Fruit fly (Drosophila melanogaster): ENCODE measurements around the gene MFS10.
A peak's percentile ranks its signal among the peaks of the same experiment; 100 is the strongest.

MFS10 gene

dm6 chrX:13131063-13131773 lies 2.4 kb downstream of the MFS10 start (continued):
- TF ChIP-seq ftz-f1 (GFP tag; optimal IDR thresholded peaks at IDR 0.05) (peak; percentile 96), Asciz (GFP tag; optimal IDR thresholded peaks at IDR 0.05) (peak; percentile 96), CG6654 (GFP tag; optimal IDR thresholded peaks at IDR 0.05) (peak; percentile 90), oc (tag; optimal IDR thresholded peaks at IDR 0.05) (peak; percentile 98), ken (GFP tag; IDR thresholded peaks at IDR 0.05) (peak; percentile 99), CG11247 (GFP tag; IDR thresholded peaks at IDR 0.05) (peak; percentile 99), nmo (GFP tag; optimal IDR thresholded peaks at IDR 0.05) (peak; percentile 97), CG17912 (GFP tag; optimal IDR thresholded peaks at IDR 0.05) (peak; percentile 82), bigmax (GFP tag; optimal IDR thresholded peaks at IDR 0.05) (peak; percentile 80), zfh2 (GFP tag; optimal IDR thresholded peaks at IDR 0.05) (peak; percentile 99), Nf-YA (GFP tag; IDR thresholded peaks at IDR 0.05) (peak; percentile 97), dm (GFP tag; optimal IDR thresholded peaks at IDR 0.05) (peak; percentile 98), HmgZ (tag; optimal IDR thresholded peaks at IDR 0.05) (peak; percentile 99), MESR4 (GFP tag; optimal IDR thresholded peaks at IDR 0.05) (peak; percentile 84), CG1024 (GFP tag; IDR thresholded peaks at IDR 0.05) (peak; percentile 97), ind (GFP tag; optimal IDR thresholded peaks at IDR 0.05) (peak; percentile 100), Drgx (GFP tag; IDR thresholded peaks at IDR 0.05) (peak; percentile 100), bsh (GFP tag; optimal IDR thresholded peaks at IDR 0.05) (peak; percentile 97 to 98), CG9817 (tag; optimal IDR thresholded peaks at IDR 0.05) (peak; percentile 99), CG13123 (GFP tag; optimal IDR thresholded peaks at IDR 0.05) (peak; percentile 98), tio (GFP tag; optimal IDR thresholded peaks at IDR 0.05) (peak; percentile 97), Lpt (GFP tag; optimal IDR thresholded peaks at IDR 0.05) (no peak), insv (GFP tag; optimal IDR thresholded peaks at IDR 0.05) (peak in 1 of 2 experiments; percentile 78), CG33213 (GFP tag; optimal IDR thresholded peaks at IDR 0.05) (peak; percentile 99), Doc3 (GFP tag; IDR thresholded peaks at IDR 0.05; ENCODE audit: partially characterized antibody) (no peak), pan (optimal IDR thresholded peaks at IDR 0.05) (no peak), pan (GFP tag; optimal IDR thresholded peaks at IDR 0.05 in 1 of 2, IDR thresholded peaks at IDR 0.05 in 1 of 2) (peak in 1 of 2 experiments; percentile 99), Mad (GFP tag; optimal IDR thresholded peaks at IDR 0.05) (peak; percentile 99), sqz (GFP tag; optimal IDR thresholded peaks at IDR 0.05) (peak; percentile 94), gsb-n (tag; optimal IDR thresholded peaks at IDR 0.05) (peak; percentile 95), CG13624 (GFP tag; optimal IDR thresholded peaks at IDR 0.05) (peak; percentile 99), Sry-δ (GFP tag; optimal IDR thresholded peaks at IDR 0.05) (peak; percentile 78), eyg (GFP tag; optimal IDR thresholded peaks at IDR 0.05) (peak; percentile 98), CG10321 (GFP tag; IDR thresholded peaks at IDR 0.05) (peak; percentile 89), CG10565 (GFP tag; optimal IDR thresholded peaks at IDR 0.05) (peak; percentile 93), lilli (GFP tag; optimal IDR thresholded peaks at IDR 0.05) (peak; percentile 100), nau (GFP tag; optimal IDR thresholded peaks at IDR 0.05) (peak; percentile 98), CG6813 (GFP tag; optimal IDR thresholded peaks at IDR 0.05) (peak; percentile 99), sob (GFP tag; IDR thresholded peaks at IDR 0.05) (peak; percentile 99), esg (GFP tag; conservative IDR thresholded peaks at IDR 0.05) (peak; percentile 99), hkb (optimal IDR thresholded peaks at IDR 0.05) (no peak), hkb (GFP tag; IDR thresholded peaks at IDR 0.05) (peak; percentile 99), corto (GFP tag; optimal IDR thresholded peaks at IDR 0.05) (peak; percentile 92), slp2 (GFP tag; optimal IDR thresholded peaks at IDR 0.05) (peak; percentile 98), Eip74EF (GFP tag; optimal IDR thresholded peaks at IDR 0.05) (peak in 1 of 2 experiments; percentile 95), emc (GFP tag; optimal IDR thresholded peaks at IDR 0.05) (peak; percentile 98), BEAF-32 (GFP tag; optimal IDR thresholded peaks at IDR 0.05) (peak; percentile 38), CG14710 (tag; optimal IDR thresholded peaks at IDR 0.05) (peak; percentile 93), Dip3 (GFP tag; optimal IDR thresholded peaks at IDR 0.05) (peak; percentile 99)

Measured in whole organism, embryonic.